Fruit fly (Drosophila melanogaster): ENCODE data around the gene Esp.
A peak's percentile ranks its signal among the peaks of the same experiment; 100 is the strongest.

Esp gene

dm6 chr3R:24805048-24805447 lies 36.7 kb upstream of the Esp start, which contains the start of gene polybromo:
Gene polybromo (minus strand): TSS chr3R:24805259.
- TF ChIP-seq CG7357 (GFP tag; IDR thresholded peaks at IDR 0.05) (no peak), Fer2 (tag; optimal IDR thresholded peaks at IDR 0.05) (no peak), Dp (GFP tag; optimal IDR thresholded peaks at IDR 0.05) (peak; percentile 90), CG33213 (GFP tag; optimal IDR thresholded peaks at IDR 0.05) (peak; percentile 25), en (GFP tag; optimal IDR thresholded peaks at IDR 0.05) (no peak), bbx (GFP tag; IDR thresholded peaks at IDR 0.05; ENCODE audit: partially characterized antibody) (peak; percentile 92), knrl (GFP tag; IDR thresholded peaks at IDR 0.05; ENCODE audit: partially characterized antibody) (peak; percentile 83), E2f2 (GFP tag; IDR thresholded peaks at IDR 0.05) (peak; percentile 95), HLH3B (GFP tag; IDR thresholded peaks at IDR 0.05) (no peak), CG18764 (GFP tag; optimal IDR thresholded peaks at IDR 0.05) (no peak), trem (tag; optimal IDR thresholded peaks at IDR 0.05) (peak; percentile 51), jumu (GFP tag; optimal IDR thresholded peaks at IDR 0.05) (peak; percentile 30), Sry-δ (GFP tag; optimal IDR thresholded peaks at IDR 0.05) (peak; percentile 97), nerfin-2 (GFP tag; IDR thresholded peaks at IDR 0.05; ENCODE audit: partially characterized antibody) (peak; percentile 88), ttk (GFP tag; IDR thresholded peaks at IDR 0.05) (no peak), CG17186 (GFP tag; optimal IDR thresholded peaks at IDR 0.05) (peak; percentile 94), lilli (GFP tag; optimal IDR thresholded peaks at IDR 0.05) (peak; percentile 10), Dek (tag; optimal IDR thresholded peaks at IDR 0.05) (no peak), CG10267 (tag; optimal IDR thresholded peaks at IDR 0.05) (peak; percentile 12), CG17829 (tag; optimal IDR thresholded peaks at IDR 0.05) (peak; percentile 37), Kr (GFP tag; optimal IDR thresholded peaks at IDR 0.05) (no peak), tna (GFP tag; IDR thresholded peaks at IDR 0.05; ENCODE audit: partially characterized antibody) (peak; percentile 78), CG4617 (GFP tag; optimal IDR thresholded peaks at IDR 0.05; ENCODE audit: borderline replicate concordance) (peak; percentile 61), chinmo (GFP tag; IDR thresholded peaks at IDR 0.05; ENCODE audit: partially characterized antibody) (peak; percentile 93), Sin3A (optimal IDR thresholded peaks at IDR 0.05) (peak; percentile 59), Hsf (GFP tag; optimal IDR thresholded peaks at IDR 0.05) (no peak), Bdp1 (GFP tag; optimal IDR thresholded peaks at IDR 0.05) (no peak), row (GFP tag; IDR thresholded peaks at IDR 0.05) (peak; percentile 42; the same call in 2 of the 3 replicates), slbo (GFP tag; IDR thresholded peaks at IDR 0.05) (peak; percentile 30; the same call in 1 of the 2 replicates), pzg (GFP tag; optimal IDR thresholded peaks at IDR 0.05) (peak; percentile 80), Deaf1 (tag; optimal IDR thresholded peaks at IDR 0.05) (no peak), tio (GFP tag; optimal IDR thresholded peaks at IDR 0.05) (no peak), ems (GFP tag; optimal IDR thresholded peaks at IDR 0.05) (no peak), CG17385 (GFP tag; optimal IDR thresholded peaks at IDR 0.05) (no peak), E2f1 (GFP tag; IDR thresholded peaks at IDR 0.05) (peak; percentile 64), CHES-1-like (GFP tag; optimal IDR thresholded peaks at IDR 0.05) (peak; percentile 1), zen2 (GFP tag; IDR thresholded peaks at IDR 0.05; ENCODE audit: partially characterized antibody) (peak; percentile 86), unc-4 (GFP tag; IDR thresholded peaks at IDR 0.05; ENCODE audit: partially characterized antibody) (peak; percentile 94), HLH4C (GFP tag; IDR thresholded peaks at IDR 0.05; ENCODE audit: partially characterized antibody) (peak; percentile 83), Dll (GFP tag; IDR thresholded peaks at IDR 0.05; ENCODE audit: partially characterized antibody) (peak; percentile 91), nmo (GFP tag; optimal IDR thresholded peaks at IDR 0.05) (peak; percentile 30), Stat92E (GFP tag; optimal IDR thresholded peaks at IDR 0.05) (peak in 1 of 3 experiments; percentile 70), sens (GFP tag) (peak; percentile 49), Med (GFP tag) (peak; percentile 85), CG9932 (GFP tag; IDR thresholded peaks at IDR 0.05) (peak; percentile 36; the same call in 1 of the 2 replicates), D (optimal IDR thresholded peaks at IDR 0.05) (no peak), D (GFP tag; optimal IDR thresholded peaks at IDR 0.05) (no peak), gem (tag; optimal IDR thresholded peaks at IDR 0.05) (no peak), CG15696 (tag; optimal IDR thresholded peaks at IDR 0.05) (no peak), CG2120 (GFP tag; optimal IDR thresholded peaks at IDR 0.05) (peak; percentile 13), Dbx (GFP tag; IDR thresholded peaks at IDR 0.05) (peak; percentile 16; the same call in 1 of the 3 replicates)
